Fruit fly (Drosophila melanogaster) whole organism, embryonic: ENCODE data around the gene Vta1.
A peak's percentile ranks its signal among the peaks of the same experiment; 100 is the strongest.

Experiments used
- Bteb2 ChIP-seq: fragments of 200-800 bp; sonication (Bioruptor generic); optimal IDR thresholded peaks from 2 replicates; lab custom pipeline; 2016; ENCODE audit warnings: missing biosample characterization, missing genetic modification characterization
- CG1024 ChIP-seq: fragments of 200-800 bp; sonication (Bioruptor generic); IDR thresholded peaks from 2 replicates; pipeline ENCODE4 v1.3.6; 2022; ENCODE audit warnings: missing biosample characterization, missing genetic modification characterization
- CG10462 ChIP-seq: fragments of 200-800 bp; sonication (Bioruptor generic); optimal IDR thresholded peaks from 2 replicates; lab custom pipeline; 2016; ENCODE audit warnings: missing biosample characterization, missing genetic modification characterization
- CG10565 ChIP-seq: fragments of 200-800 bp; sonication (Bioruptor generic); optimal IDR thresholded peaks from 3 replicates; lab custom pipeline; 2016; ENCODE audit warnings: missing biosample characterization, mild to moderate bottlenecking, missing genetic modification characterization
- CG11504 ChIP-seq: fragments of 200-800 bp; sonication (Bioruptor generic); optimal IDR thresholded peaks from 3 replicates; lab custom pipeline; 2019; ENCODE audit warnings: missing biosample characterization, mild to moderate bottlenecking, missing genetic modification characterization, moderate library complexity
- CG12236 ChIP-seq: fragments of 200-800 bp; sonication (Bioruptor generic); optimal IDR thresholded peaks from 2 replicates; lab custom pipeline; 2016; ENCODE audit warnings: missing biosample characterization, missing genetic modification characterization
- CG12391 ChIP-seq: fragments of 200-800 bp; sonication (Bioruptor generic); optimal IDR thresholded peaks from 3 replicates; lab custom pipeline; 2018; ENCODE audit warnings: missing biosample characterization, mild to moderate bottlenecking, missing genetic modification characterization, moderate library complexity
- CG16779 ChIP-seq: fragments of 200-800 bp; sonication (Bioruptor generic); IDR thresholded peaks from 2 replicates; pipeline ENCODE4 v1.3.6; 2022; ENCODE audit warnings: missing biosample characterization, missing genetic modification characterization
- CG17328 ChIP-seq: fragments of 200-800 bp; sonication (Bioruptor generic); IDR thresholded peaks from 2 replicates; pipeline ENCODE4 v1.3.6; 2022; ENCODE audit warnings: missing biosample characterization, missing genetic modification characterization
- CG30020 ChIP-seq: fragments of 200-800 bp; optimal IDR thresholded peaks from 2 replicates; lab custom pipeline; 2019; ENCODE audit warnings: missing biosample characterization, mild to moderate bottlenecking, missing genetic modification characterization, moderate library complexity
- CG30403 ChIP-seq: fragments of 200-800 bp; sonication (Bioruptor generic); optimal IDR thresholded peaks from 3 replicates; lab custom pipeline; 2016; ENCODE audit warnings: missing biosample characterization, missing genetic modification characterization
- CG30431 ChIP-seq: fragments of 200-800 bp; sonication (Bioruptor generic); optimal IDR thresholded peaks from 2 replicates; lab custom pipeline; 2017; ENCODE audit warnings: missing biosample characterization, missing genetic modification characterization
- CG33213 ChIP-seq: fragments of 200-800 bp; sonication (Bioruptor generic); optimal IDR thresholded peaks from 3 replicates; lab custom pipeline; 2016; ENCODE audit warnings: missing biosample characterization, missing genetic modification characterization
- CG4404 ChIP-seq: fragments of 200-800 bp; sonication (Bioruptor generic); IDR thresholded peaks from 2 replicates; pipeline ENCODE4 v1.3.6; 2022; ENCODE audit warnings: missing biosample characterization, missing genetic modification characterization
- CG5180 ChIP-seq: fragments of 200-800 bp; sonication (Bioruptor generic); optimal IDR thresholded peaks from 3 replicates; lab custom pipeline; 2017; ENCODE audit warnings: missing biosample characterization, missing genetic modification characterization, mild to moderate bottlenecking, moderate library complexity, missing genetic modification reagents
- CG7357 ChIP-seq: fragments of 200-800 bp; sonication (Bioruptor generic); IDR thresholded peaks from 3 replicates; pipeline ENCODE4 v1.3.6; 2022; ENCODE audit warnings: missing biosample characterization, missing genetic modification characterization
- CG7745 ChIP-seq: fragments of 200-800 bp; sonication (Bioruptor generic); optimal IDR thresholded peaks from 2 replicates; lab custom pipeline; 2018; ENCODE audit warnings: missing biosample characterization, mild to moderate bottlenecking, missing genetic modification characterization, moderate library complexity
- CG7839 ChIP-seq: fragments of 200-800 bp; sonication (Bioruptor generic); optimal IDR thresholded peaks from 3 replicates; lab custom pipeline; 2018; ENCODE audit warnings: missing biosample characterization, mild to moderate bottlenecking, missing genetic modification characterization, moderate library complexity
- CG8478 ChIP-seq: fragments of >200 bp; optimal IDR thresholded peaks from 2 replicates; lab custom pipeline; 2018
- CG9609 ChIP-seq: fragments of 200-800 bp; sonication (Bioruptor generic); optimal IDR thresholded peaks from 3 replicates; lab custom pipeline; 2016; ENCODE audit warnings: missing biosample characterization, missing genetic modification characterization
- CG9932 ChIP-seq: fragments of 200-800 bp; sonication (Bioruptor generic); IDR thresholded peaks from 2 replicates; pipeline ENCODE4 v1.3.6; 2022; ENCODE audit warnings: missing biosample characterization, missing genetic modification characterization
- Dbx ChIP-seq: fragments of 200-800 bp; sonication (Bioruptor generic); IDR thresholded peaks from 3 replicates; pipeline ENCODE4 v1.3.6; 2022; ENCODE audit warnings: missing biosample characterization, missing genetic modification characterization
- Dp ChIP-seq: fragments of 200-800 bp; sonication (Bioruptor generic); optimal IDR thresholded peaks from 2 replicates; lab custom pipeline; 2018; ENCODE audit warnings: missing biosample characterization, mild to moderate bottlenecking, missing genetic modification characterization, moderate library complexity
- Dref ChIP-seq: fragments of 200-800 bp; sonication (Bioruptor generic); IDR thresholded peaks from 2 replicates; pipeline ENCODE4 v1.3.6; 2022; ENCODE audit warnings: missing biosample characterization, missing genetic modification characterization
- E2f1 ChIP-seq: fragments of 200-800 bp; sonication (Bioruptor generic); IDR thresholded peaks from 2 replicates; pipeline ENCODE4 v1.3.6; 2022; ENCODE audit warnings: missing biosample characterization, missing genetic modification characterization
- Elba2 ChIP-seq: fragments of 200-800 bp; sonication (Bioruptor generic); optimal IDR thresholded peaks from 3 replicates; lab custom pipeline; 2016; ENCODE audit warnings: missing biosample characterization, missing genetic modification characterization
- Hand ChIP-seq: fragments of 200-800 bp; sonication (Bioruptor generic); optimal IDR thresholded peaks from 2 replicates; lab custom pipeline; 2017; ENCODE audit warnings: mild to moderate bottlenecking, missing biosample characterization, missing genetic modification reagents, missing genetic modification characterization
- Spps ChIP-seq: fragments of 200-800 bp; sonication (Bioruptor generic); optimal IDR thresholded peaks from 2 replicates; lab custom pipeline; 2018; ENCODE audit warnings: missing biosample characterization, mild to moderate bottlenecking, missing genetic modification characterization
- Tbp ChIP-seq: fragments of >200 bp; optimal IDR thresholded peaks from 2 replicates; lab custom pipeline; 2018; ENCODE audit warnings: missing biosample characterization, missing genetic modification characterization
- ato ChIP-seq: fragments of 200-800 bp; sonication (Bioruptor generic); IDR thresholded peaks from 2 replicates; pipeline ENCODE4 v1.3.6; 2022; ENCODE audit warnings: missing biosample characterization, missing genetic modification characterization; ENCODE audit not compliant: partially characterized antibody
- az2 ChIP-seq: fragments of 200-800 bp; sonication (Bioruptor generic); optimal IDR thresholded peaks from 3 replicates; lab custom pipeline; 2016; ENCODE audit warnings: missing biosample characterization, missing genetic modification characterization
- bbx ChIP-seq: fragments of 200-800 bp; sonication (Bioruptor generic); IDR thresholded peaks from 2 replicates; pipeline ENCODE4 v1.3.6; 2022; ENCODE audit warnings: missing biosample characterization, missing genetic modification characterization; ENCODE audit not compliant: partially characterized antibody
- bigmax ChIP-seq: fragments of 200-800 bp; sonication (Bioruptor generic); optimal IDR thresholded peaks from 2 replicates; lab custom pipeline; 2018; ENCODE audit warnings: missing biosample characterization, mild to moderate bottlenecking, missing genetic modification characterization
- da ChIP-seq: fragments of 200-800 bp; sonication (Bioruptor generic); optimal IDR thresholded peaks from 2 replicates; lab custom pipeline; 2016; ENCODE audit warnings: missing biosample characterization, missing genetic modification characterization
- dm ChIP-seq: fragments of 200-800 bp; sonication (Bioruptor generic); optimal IDR thresholded peaks from 3 replicates; lab custom pipeline; 2016; ENCODE audit warnings: missing biosample characterization, missing genetic modification characterization
- fu2 ChIP-seq: fragments of 200-800 bp; sonication (Bioruptor generic); optimal IDR thresholded peaks from 2 replicates; lab custom pipeline; 2016; ENCODE audit warnings: missing biosample characterization, missing genetic modification characterization
- gcm ChIP-seq: fragments of 200-800 bp; sonication (Bioruptor generic); optimal IDR thresholded peaks from 2 replicates; lab custom pipeline; 2019; ENCODE audit warnings: missing biosample characterization, mild to moderate bottlenecking, missing genetic modification characterization, moderate library complexity
- hb ChIP-seq: fragments of 200-800 bp; sonication (Bioruptor generic); IDR thresholded peaks from 3 replicates; pipeline ENCODE4 v1.3.6; 2022; ENCODE audit warnings: missing biosample characterization, missing genetic modification characterization; ENCODE audit not compliant: partially characterized antibody
- her ChIP-seq: fragments of 200-800 bp; sonication (Bioruptor generic); optimal IDR thresholded peaks from 2 replicates; lab custom pipeline; 2016; ENCODE audit warnings: missing biosample characterization, missing genetic modification characterization
- inv ChIP-seq: fragments of 200-800 bp; sonication (Bioruptor generic); IDR thresholded peaks from 2 replicates; pipeline ENCODE4 v1.3.6; 2022; ENCODE audit warnings: missing biosample characterization, missing genetic modification characterization; ENCODE audit not compliant: partially characterized antibody
- odd ChIP-seq: fragments of 200-800 bp; sonication (Bioruptor generic); optimal IDR thresholded peaks from 2 replicates; lab custom pipeline; 2017; ENCODE audit warnings: missing biosample characterization, mild to moderate bottlenecking, missing genetic modification characterization
- pum ChIP-seq: fragments of 200-800 bp; sonication (Bioruptor generic); optimal IDR thresholded peaks from 2 replicates; lab custom pipeline; 2016; ENCODE audit warnings: missing biosample characterization, missing genetic modification characterization
- rib ChIP-seq: fragments of 200-800 bp; sonication (Bioruptor generic); IDR thresholded peaks from 2 replicates; pipeline ENCODE4 v1.3.6; 2022; ENCODE audit warnings: missing biosample characterization, missing genetic modification characterization
- slou ChIP-seq: fragments of 200-800 bp; sonication (Bioruptor generic); optimal IDR thresholded peaks from 3 replicates; lab custom pipeline; 2016; ENCODE audit warnings: missing biosample characterization, missing genetic modification characterization
- so ChIP-seq: fragments of 200-800 bp; sonication (Bioruptor generic); IDR thresholded peaks from 3 replicates; pipeline ENCODE4 v1.3.6; 2022; ENCODE audit warnings: missing biosample characterization, missing genetic modification characterization
- ssp ChIP-seq: fragments of 200-800 bp; sonication (Bioruptor generic); IDR thresholded peaks from 2 replicates; pipeline ENCODE4 v1.3.6; 2022; ENCODE audit warnings: missing biosample characterization, missing genetic modification characterization
- tin ChIP-seq: fragments of 200-800 bp; sonication (Bioruptor generic); optimal IDR thresholded peaks from 3 replicates; lab custom pipeline; 2016; ENCODE audit warnings: missing biosample characterization, missing genetic modification characterization
- tna ChIP-seq: fragments of 200-800 bp; sonication (Bioruptor generic); IDR thresholded peaks from 2 replicates; pipeline ENCODE4 v1.3.6; 2022; ENCODE audit warnings: missing biosample characterization, missing genetic modification characterization; ENCODE audit not compliant: partially characterized antibody
- usp ChIP-seq: fragments of >200 bp; optimal IDR thresholded peaks from 2 replicates; lab custom pipeline; 2017; ENCODE audit warnings: missing biosample characterization, missing genetic modification characterization
- vvl ChIP-seq: fragments of 200-800 bp; sonication (Bioruptor generic); IDR thresholded peaks from 2 replicates; pipeline ENCODE4 v1.3.6; 2022; ENCODE audit warnings: missing biosample characterization, missing genetic modification characterization
- zen2 ChIP-seq: fragments of 200-800 bp; sonication (Bioruptor generic); IDR thresholded peaks from 3 replicates; pipeline ENCODE4 v1.3.6; 2022; ENCODE audit warnings: missing biosample characterization, missing genetic modification characterization; ENCODE audit not compliant: partially characterized antibody

Gene Vta1

dm6 chr3L:1628176-1628866 lies 24.4 kb downstream of the Vta1 start, which contains the start of gene CG13928 (continued):
- no peak for TF ChIP-seq tin (GFP tag; lab: Kevin White, UChicago)
- TF ChIP-seq gcm = no peak
- TF ChIP-seq E2f1 (GFP tag; lab: Robert Waterston, UW) = no peak
- 0 out of 2 replicates have a peak, but pooled peaks have one; percentile 18 for TF ChIP-seq vvl
- no peak for TF ChIP-seq CG33213 (GFP tag; lab: Kevin White, UChicago)
- TF ChIP-seq CG7357 = no peak
- TF ChIP-seq CG17328 (GFP tag; lab: Robert Waterston, UW) = no peak
- TF ChIP-seq CG30020 (tag; lab: Kevin White, UChicago) = no peak
- TF ChIP-seq slou = no peak
- no peak for TF ChIP-seq ssp (GFP tag; lab: Robert Waterston, UW)
- no peak for TF ChIP-seq Hand (GFP tag; lab: Kevin White, UChicago)
- no peak for TF ChIP-seq Bteb2 (GFP tag; lab: Kevin White, UChicago)
- peak; percentile 11 for TF ChIP-seq CG8478
- TF ChIP-seq CG1024 (GFP tag; lab: Robert Waterston, UW) = 0 out of 2 replicates have a peak, but pooled peaks have one; percentile 20
- no peak for TF ChIP-seq bbx
- TF ChIP-seq so (GFP tag; lab: Robert Waterston, UW) = 0 out of 3 replicates have a peak, but pooled peaks have one; percentile 30
- no peak for TF ChIP-seq CG10565
- no peak for TF ChIP-seq da
- no peak for TF ChIP-seq CG30403
- no peak for TF ChIP-seq CG4404
- TF ChIP-seq CG9609 (GFP tag; lab: Kevin White, UChicago) = no peak
- TF ChIP-seq CG5180 = no peak
- no peak for TF ChIP-seq Dp (GFP tag; lab: Kevin White, UChicago)
- TF ChIP-seq CG9932 (GFP tag; lab: Robert Waterston, UW) = no peak
- no peak for TF ChIP-seq Elba2 (GFP tag; lab: Kevin White, UChicago)
- no peak for TF ChIP-seq Dref
- no peak for TF ChIP-seq pum (GFP tag; lab: Kevin White, UChicago)
- TF ChIP-seq CG7745 (tag; lab: Kevin White, UChicago) = no peak
- TF ChIP-seq usp (GFP tag; lab: Kevin White, UChicago) = no peak
- TF ChIP-seq tna (GFP tag; lab: Robert Waterston, UW) = no peak
- no peak for TF ChIP-seq az2 (GFP tag; lab: Kevin White, UChicago)
- peak; percentile 42; the same call in 1 of the 3 replicates for TF ChIP-seq Dbx (GFP tag; lab: Robert Waterston, UW)
- TF ChIP-seq fu2 (GFP tag; lab: Kevin White, UChicago) = no peak
- TF ChIP-seq CG16779 = peak; percentile 87
- no peak for TF ChIP-seq odd (GFP tag; lab: Kevin White, UChicago)
- TF ChIP-seq CG7839 (tag; lab: Kevin White, UChicago) = no peak
- TF ChIP-seq rib (GFP tag; lab: Robert Waterston, UW) = no peak
- no peak for TF ChIP-seq inv (GFP tag; lab: Robert Waterston, UW)
- TF ChIP-seq her (GFP tag; lab: Kevin White, UChicago) = no peak
- TF ChIP-seq dm (GFP tag; lab: Kevin White, UChicago) = no peak
- no peak for TF ChIP-seq CG12236 (GFP tag; lab: Kevin White, UChicago)
- peak; percentile 81 for TF ChIP-seq bigmax (GFP tag; lab: Kevin White, UChicago)
- TF ChIP-seq hb (GFP tag; lab: Robert Waterston, UW) = no peak
- TF ChIP-seq CG12391 (tag; lab: Kevin White, UChicago) = no peak
- no peak for TF ChIP-seq Tbp
- TF ChIP-seq CG10462 (GFP tag; lab: Kevin White, UChicago) = no peak
- TF ChIP-seq CG30431 (GFP tag; lab: Kevin White, UChicago) = no peak
- TF ChIP-seq ato (GFP tag; lab: Robert Waterston, UW) = no peak
- TF ChIP-seq zen2 = no peak
- TF ChIP-seq Spps (tag; lab: Kevin White, UChicago) = no peak
- no peak for TF ChIP-seq CG11504 (tag; lab: Kevin White, UChicago)
